Fruit fly (Drosophila melanogaster): ENCODE results near the gene tal-2A.

The tal-2A gene

DNA sequence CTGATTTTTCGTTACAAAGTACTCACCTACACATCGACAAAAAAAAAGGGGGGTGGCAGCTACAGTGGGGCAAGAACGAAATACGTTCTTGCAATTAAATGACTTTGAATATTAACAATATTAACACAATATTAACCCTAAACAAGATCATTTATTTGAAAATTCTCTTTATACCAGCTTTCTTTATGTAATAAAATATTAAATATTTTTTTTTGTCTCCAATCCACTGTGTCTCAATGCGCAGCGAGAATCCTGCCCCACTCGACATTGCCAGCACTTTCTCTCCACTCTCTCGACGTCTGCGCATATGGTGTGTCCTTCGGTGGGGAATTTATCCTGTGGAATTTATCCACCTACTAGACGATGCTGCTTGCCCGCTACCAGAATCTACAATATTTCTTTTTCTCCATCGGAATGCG, 12.5 kb upstream of the tal-2A start (continued):
- TF ChIP-seq Oli (tag; optimal IDR thresholded peaks at IDR 0.05) (peak; percentile 90), sna (GFP tag; IDR thresholded peaks at IDR 0.05; ENCODE audit: partially characterized antibody) (no peak), luna (GFP tag; optimal IDR thresholded peaks at IDR 0.05) (no peak), CG11695 (GFP tag; IDR thresholded peaks at IDR 0.05) (peak; percentile 92), TFAM (GFP tag; optimal IDR thresholded peaks at IDR 0.05) (peak; percentile 23), slbo (GFP tag; IDR thresholded peaks at IDR 0.05) (peak; percentile 95), pzg (GFP tag; optimal IDR thresholded peaks at IDR 0.05) (no peak), pan (optimal IDR thresholded peaks at IDR 0.05) (no peak), pan (GFP tag; optimal IDR thresholded peaks at IDR 0.05 in 1 of 2, IDR thresholded peaks at IDR 0.05 in 1 of 2) (peak in 1 of 2 experiments; percentile 96), CG3726 (GFP tag; IDR thresholded peaks at IDR 0.05) (peak; percentile 84), kay (GFP tag; optimal IDR thresholded peaks at IDR 0.05) (peak; percentile 71), Lhr (GFP tag; optimal IDR thresholded peaks at IDR 0.05) (peak; percentile 50), CG2116 (GFP tag; optimal IDR thresholded peaks at IDR 0.05) (peak; percentile 54), org-1 (GFP tag; optimal IDR thresholded peaks at IDR 0.05) (peak; percentile 87), Bgb (GFP tag; IDR thresholded peaks at IDR 0.05; ENCODE audit: partially characterized antibody) (peak; percentile 5; the same call in 1 of the 2 replicates), CG12104 (GFP tag; optimal IDR thresholded peaks at IDR 0.05) (peak; percentile 89), Bdp1 (GFP tag; optimal IDR thresholded peaks at IDR 0.05) (peak; percentile 34), MBD-R2 (GFP tag; IDR thresholded peaks at IDR 0.05) (peak; percentile 91), CG1647 (GFP tag; optimal IDR thresholded peaks at IDR 0.05) (peak; percentile 18), ssp (GFP tag; IDR thresholded peaks at IDR 0.05) (peak; percentile 87), CG12744 (GFP tag; optimal IDR thresholded peaks at IDR 0.05) (peak; percentile 40), pros (GFP tag; optimal IDR thresholded peaks at IDR 0.05) (no peak), D (optimal IDR thresholded peaks at IDR 0.05) (no peak), D (GFP tag; optimal IDR thresholded peaks at IDR 0.05) (peak; percentile 88), CG14667 (GFP tag; IDR thresholded peaks at IDR 0.05) (peak; percentile 88), pho (GFP tag; optimal IDR thresholded peaks at IDR 0.05) (peak; percentile 54), CG3281 (GFP tag; optimal IDR thresholded peaks at IDR 0.05) (peak; percentile 92), Xrp1 (GFP tag; IDR thresholded peaks at IDR 0.05) (peak; percentile 97), CG3838 (GFP tag; optimal IDR thresholded peaks at IDR 0.05) (peak; percentile 27), Dip2 (GFP tag; IDR thresholded peaks at IDR 0.05) (no peak), CG10959 (GFP tag; IDR thresholded peaks at IDR 0.05) (peak; percentile 90), CG32532 (GFP tag; IDR thresholded peaks at IDR 0.05) (peak; percentile 95), BtbVII (GFP tag; optimal IDR thresholded peaks at IDR 0.05) (peak; percentile 94), CG42726 (GFP tag; IDR thresholded peaks at IDR 0.05; ENCODE audit: partially characterized antibody) (no peak), Sox100B (GFP tag; optimal IDR thresholded peaks at IDR 0.05) (peak; percentile 92), bab2 (GFP tag; optimal IDR thresholded peaks at IDR 0.05) (peak; percentile 68), ara (GFP tag; IDR thresholded peaks at IDR 0.05) (peak; percentile 89), CrebB (tag; optimal IDR thresholded peaks at IDR 0.05) (peak; percentile 88), HmgZ (tag; optimal IDR thresholded peaks at IDR 0.05) (peak; percentile 89), CG1529 (GFP tag; optimal IDR thresholded peaks at IDR 0.05) (peak; percentile 83), CG8359 (GFP tag; optimal IDR thresholded peaks at IDR 0.05; ENCODE audit: borderline replicate concordance) (peak; percentile 62), Side (GFP tag; optimal IDR thresholded peaks at IDR 0.05) (peak; percentile 37), lola (GFP tag; optimal IDR thresholded peaks at IDR 0.05) (peak in 1 of 3 experiments; percentile 83), CG3995 (GFP tag; optimal IDR thresholded peaks at IDR 0.05) (peak; percentile 16), CG32772 (GFP tag; IDR thresholded peaks at IDR 0.05) (peak; percentile 94), dati (GFP tag; IDR thresholded peaks at IDR 0.05) (peak; percentile 85), dan (GFP tag; IDR thresholded peaks at IDR 0.05) (peak; percentile 60; the same call in 1 of the 2 replicates), Dbx (GFP tag; IDR thresholded peaks at IDR 0.05) (peak; percentile 97), fd96Cb (tag; optimal IDR thresholded peaks at IDR 0.05) (peak; percentile 86), CG2678 (tag; optimal IDR thresholded peaks at IDR 0.05) (peak; percentile 92), NfI (GFP tag; optimal IDR thresholded peaks at IDR 0.05) (peak; percentile 90)

All from whole organism, embryonic.